Fruit fly (Drosophila melanogaster) whole organism, embryonic: ENCODE measurements around the gene eys.
A peak's percentile ranks its signal among the peaks of the same experiment; 100 is the strongest.

Source experiments
- ATbp ChIP-seq: fragments of 200-800 bp; sonication (Bioruptor generic); optimal IDR thresholded peaks from 2 replicates; lab custom pipeline; 2017; ENCODE audit warnings: missing biosample characterization, mild to moderate bottlenecking, missing genetic modification characterization, missing genetic modification reagents
- Abd-B ChIP-seq: fragments of 200-800 bp; sonication (Bioruptor generic); optimal IDR thresholded peaks from 2 replicates; lab custom pipeline; 2018; ENCODE audit warnings: missing biosample characterization, mild to moderate bottlenecking, missing genetic modification characterization, moderate library complexity
- Awh ChIP-seq: fragments of 200-800 bp; sonication (Bioruptor generic); IDR thresholded peaks from 2 replicates; pipeline ENCODE4, ENCODE4 v1.3.6; 2022; ENCODE audit warnings: missing biosample characterization, missing genetic modification characterization
- CG10267 ChIP-seq: fragments of 200-800 bp; sonication (Bioruptor generic); optimal IDR thresholded peaks from 2 replicates; lab custom pipeline; 2018; ENCODE audit warnings: missing biosample characterization, mild to moderate bottlenecking, missing genetic modification characterization, moderate library complexity
- CG10979 ChIP-seq: fragments of 200-800 bp; sonication (Bioruptor generic); optimal IDR thresholded peaks from 2 replicates; lab custom pipeline; 2018; ENCODE audit warnings: missing biosample characterization, mild to moderate bottlenecking, missing genetic modification characterization, moderate library complexity
- CG11085 ChIP-seq: fragments of 200-800 bp; sonication (Bioruptor generic); IDR thresholded peaks from 2 replicates; pipeline ENCODE4 v1.3.6; 2022; ENCODE audit warnings: missing biosample characterization, missing genetic modification characterization
- CG11398 ChIP-seq: fragments of 200-800 bp; sonication (Bioruptor generic); optimal IDR thresholded peaks from 2 replicates; lab custom pipeline; 2016; ENCODE audit warnings: missing biosample characterization, missing genetic modification characterization
- CG11723 ChIP-seq: fragments of 200-800 bp; sonication (Bioruptor generic); optimal IDR thresholded peaks from 2 replicates; lab custom pipeline; 2017; ENCODE audit warnings: missing biosample characterization, mild to moderate bottlenecking, missing genetic modification characterization
- CG12236 ChIP-seq: fragments of 200-800 bp; sonication (Bioruptor generic); optimal IDR thresholded peaks from 2 replicates; lab custom pipeline; 2016; ENCODE audit warnings: missing biosample characterization, missing genetic modification characterization
- CG15011 ChIP-seq: fragments of 200-800 bp; sonication (Bioruptor generic); optimal IDR thresholded peaks from 3 replicates; lab custom pipeline; 2018; ENCODE audit warnings: missing biosample characterization, mild to moderate bottlenecking, missing genetic modification characterization
- CG16863 ChIP-seq: fragments of 200-800 bp; sonication (Bioruptor generic); optimal IDR thresholded peaks from 3 replicates; lab custom pipeline; 2016; ENCODE audit warnings: missing biosample characterization, missing genetic modification characterization
- CG2120 ChIP-seq: fragments of 200-800 bp; sonication (Bioruptor generic); optimal IDR thresholded peaks from 3 replicates; lab custom pipeline; 2016; ENCODE audit warnings: missing biosample characterization, missing genetic modification characterization
- CG33213 ChIP-seq: fragments of 200-800 bp; sonication (Bioruptor generic); optimal IDR thresholded peaks from 3 replicates; lab custom pipeline; 2016; ENCODE audit warnings: missing biosample characterization, missing genetic modification characterization
- CG3847 ChIP-seq: fragments of 200-800 bp; sonication (Bioruptor generic); IDR thresholded peaks from 2 replicates; pipeline ENCODE4 v1.3.6; 2022; ENCODE audit warnings: missing biosample characterization, missing genetic modification characterization
- CG3995 ChIP-seq: fragments of 200-800 bp; sonication (Bioruptor generic); optimal IDR thresholded peaks from 3 replicates; lab custom pipeline; 2016; ENCODE audit warnings: missing biosample characterization, missing genetic modification characterization
- CG4617 ChIP-seq: fragments of 200-800 bp; sonication (Bioruptor generic); optimal IDR thresholded peaks from 3 replicates; lab custom pipeline; 2016; ENCODE audit warnings: missing biosample characterization, missing genetic modification characterization, borderline replicate concordance
- CG6654 ChIP-seq: fragments of 200-800 bp; sonication (Bioruptor generic); optimal IDR thresholded peaks from 2 replicates; lab custom pipeline; 2017; ENCODE audit warnings: missing biosample characterization, mild to moderate bottlenecking, missing genetic modification characterization
- CG6791 ChIP-seq: fragments of 200-800 bp; sonication (Bioruptor generic); IDR thresholded peaks from 3 replicates; pipeline ENCODE4 v1.3.6; 2022; ENCODE audit warnings: missing biosample characterization, missing genetic modification characterization; ENCODE audit not compliant: partially characterized antibody
- CG6813 ChIP-seq: fragments of 200-800 bp; sonication (Bioruptor generic); optimal IDR thresholded peaks from 2 replicates; lab custom pipeline; 2017; ENCODE audit warnings: missing biosample characterization, missing genetic modification characterization, mild to moderate bottlenecking, moderate library complexity, missing genetic modification reagents
- CG7357 ChIP-seq: fragments of 200-800 bp; sonication (Bioruptor generic); IDR thresholded peaks from 3 replicates; pipeline ENCODE4 v1.3.6; 2022; ENCODE audit warnings: missing biosample characterization, missing genetic modification characterization
- CG8765 ChIP-seq: fragments of 200-800 bp; sonication (Bioruptor generic); IDR thresholded peaks from 2 replicates; pipeline ENCODE4 v1.3.6; 2022; ENCODE audit warnings: missing biosample characterization, missing genetic modification characterization
- CTCF ChIP-seq: fragments of 200-800 bp; sonication (Bioruptor generic); optimal IDR thresholded peaks from 2 replicates; lab custom pipeline; 2017; ENCODE audit warnings: missing biosample characterization, mild to moderate bottlenecking, missing genetic modification characterization, moderate library complexity
- D ChIP-seq, 2 experiments: fragments of 200-800 bp in 1 of 2; fragments of >200 bp in 1 of 2; sonication (Bioruptor generic) in 1 of 2; optimal IDR thresholded peaks; 2 replicates in 1 of 2; 3 replicates in 1 of 2; lab custom pipeline; 2017; ENCODE audit warnings: mild to moderate bottlenecking in 1 of 2, missing biosample characterization in 1 of 2, missing genetic modification characterization in 1 of 2, missing genetic modification reagents in 1 of 2
- D19A ChIP-seq: fragments of 200-800 bp; optimal IDR thresholded peaks from 3 replicates; lab custom pipeline; 2019; ENCODE audit warnings: missing biosample characterization, mild to moderate bottlenecking, missing genetic modification characterization, moderate library complexity
- Dek ChIP-seq: fragments of 200-800 bp; sonication (Bioruptor generic); optimal IDR thresholded peaks from 3 replicates; lab custom pipeline; 2019; ENCODE audit warnings: missing biosample characterization, mild to moderate bottlenecking, missing genetic modification characterization, moderate library complexity
- Gug ChIP-seq: fragments of 200-800 bp; sonication (Bioruptor generic); IDR thresholded peaks from 4 replicates; pipeline ENCODE4 v1.3.6; 2022; ENCODE audit warnings: missing biosample characterization, missing genetic modification characterization
- HmgD ChIP-seq: fragments of 200-800 bp; sonication (Bioruptor generic); optimal IDR thresholded peaks from 3 replicates; lab custom pipeline; 2016; ENCODE audit warnings: missing biosample characterization, missing genetic modification characterization
- Hmx ChIP-seq: fragments of 200-800 bp; sonication (Bioruptor generic); optimal IDR thresholded peaks from 2 replicates; lab custom pipeline; 2016; ENCODE audit warnings: missing biosample characterization, missing genetic modification characterization
- NfI ChIP-seq: fragments of 200-800 bp; sonication (Bioruptor generic); optimal IDR thresholded peaks from 3 replicates; lab custom pipeline; 2018; ENCODE audit warnings: missing biosample characterization, mild to moderate bottlenecking, missing genetic modification characterization, moderate library complexity
- Ptx1 ChIP-seq: fragments of 200-800 bp; sonication (Bioruptor generic); IDR thresholded peaks from 2 replicates; pipeline ENCODE4 v1.3.6; 2022; ENCODE audit warnings: missing biosample characterization, missing genetic modification characterization
- Ravus ChIP-seq: fragments of 200-800 bp; sonication (Bioruptor generic); IDR thresholded peaks from 2 replicates; pipeline ENCODE4 v1.3.6; 2022; ENCODE audit warnings: missing biosample characterization, missing genetic modification characterization
- Sry-β ChIP-seq: fragments of 200-800 bp; sonication (Bioruptor generic); optimal IDR thresholded peaks from 2 replicates; lab custom pipeline; 2018; ENCODE audit warnings: missing biosample characterization, mild to moderate bottlenecking, missing genetic modification characterization, moderate library complexity
- Xbp1 ChIP-seq: fragments of 200-800 bp; sonication (Bioruptor generic); optimal IDR thresholded peaks from 3 replicates; lab custom pipeline; 2016; ENCODE audit warnings: missing biosample characterization, mild to moderate bottlenecking, missing genetic modification characterization
- abd-A ChIP-seq: fragments of 200-800 bp; sonication (Bioruptor generic); optimal IDR thresholded peaks from 3 replicates; lab custom pipeline; 2019; ENCODE audit warnings: missing biosample characterization, mild to moderate bottlenecking, missing genetic modification characterization, moderate library complexity
- amos ChIP-seq: fragments of 200-800 bp; sonication (Bioruptor generic); IDR thresholded peaks from 2 replicates; pipeline ENCODE4 v1.3.6; 2022; ENCODE audit warnings: missing biosample characterization, missing genetic modification characterization; ENCODE audit not compliant: partially characterized antibody
- ash1 ChIP-seq: fragments of 200-800 bp; sonication (Bioruptor generic); optimal IDR thresholded peaks from 2 replicates; lab custom pipeline; 2018; ENCODE audit warnings: missing biosample characterization, mild to moderate bottlenecking, missing genetic modification characterization
- az2 ChIP-seq: fragments of 200-800 bp; sonication (Bioruptor generic); optimal IDR thresholded peaks from 3 replicates; lab custom pipeline; 2016; ENCODE audit warnings: missing biosample characterization, missing genetic modification characterization
- cad ChIP-seq: fragments of >200 bp; optimal IDR thresholded peaks from 2 replicates; lab custom pipeline; 2017; ENCODE audit warnings: missing biosample characterization, missing genetic modification characterization
- cato ChIP-seq: fragments of 200-800 bp; sonication (Bioruptor generic); optimal IDR thresholded peaks from 2 replicates; lab custom pipeline; 2016; ENCODE audit warnings: missing biosample characterization, missing genetic modification characterization, borderline replicate concordance
- dati ChIP-seq: fragments of 200-800 bp; sonication (Bioruptor generic); IDR thresholded peaks from 2 replicates; pipeline ENCODE4 v1.3.6; 2022; ENCODE audit warnings: missing biosample characterization, missing genetic modification characterization
- dmrt11E ChIP-seq: fragments of 200-800 bp; sonication (Bioruptor generic); optimal IDR thresholded peaks from 3 replicates; lab custom pipeline; 2018; ENCODE audit warnings: missing biosample characterization, mild to moderate bottlenecking, missing genetic modification characterization, moderate library complexity
- ems ChIP-seq: fragments of 200-800 bp; sonication (Bioruptor generic); optimal IDR thresholded peaks from 3 replicates; lab custom pipeline; 2016; ENCODE audit warnings: missing biosample characterization, missing genetic modification characterization
- fd3F ChIP-seq: fragments of 200-800 bp; sonication (Bioruptor generic); optimal IDR thresholded peaks from 2 replicates; lab custom pipeline; 2018; ENCODE audit warnings: missing biosample characterization, mild to moderate bottlenecking, missing genetic modification characterization, moderate library complexity
- fd96Cb ChIP-seq: fragments of 200-800 bp; sonication (Bioruptor generic); optimal IDR thresholded peaks from 2 replicates; lab custom pipeline; 2018; ENCODE audit warnings: missing biosample characterization, mild to moderate bottlenecking, missing genetic modification characterization, moderate library complexity
- gem ChIP-seq: fragments of 200-800 bp; sonication (Bioruptor generic); optimal IDR thresholded peaks from 2 replicates; lab custom pipeline; 2019; ENCODE audit warnings: missing biosample characterization, mild to moderate bottlenecking, missing genetic modification characterization, moderate library complexity
- grn ChIP-seq: fragments of 200-800 bp; sonication (Bioruptor generic); optimal IDR thresholded peaks from 3 replicates; lab custom pipeline; 2017; ENCODE audit warnings: missing biosample characterization, missing genetic modification characterization
- knrl ChIP-seq: fragments of 200-800 bp; sonication (Bioruptor generic); IDR thresholded peaks from 3 replicates; pipeline ENCODE4 v1.3.6; 2022; ENCODE audit warnings: missing biosample characterization, missing genetic modification characterization; ENCODE audit not compliant: partially characterized antibody
- nau ChIP-seq: fragments of 200-800 bp; sonication (Bioruptor generic); optimal IDR thresholded peaks from 3 replicates; lab custom pipeline; 2017; ENCODE audit warnings: missing biosample characterization, mild to moderate bottlenecking, missing genetic modification characterization, missing genetic modification reagents
- pfk ChIP-seq: fragments of 200-800 bp; sonication (Bioruptor generic); optimal IDR thresholded peaks from 2 replicates; lab custom pipeline; 2018; ENCODE audit warnings: missing biosample characterization, mild to moderate bottlenecking, missing genetic modification characterization, moderate library complexity
- trh ChIP-seq: fragments of 200-800 bp; sonication (Bioruptor generic); optimal IDR thresholded peaks from 2 replicates; lab custom pipeline; 2016; ENCODE audit warnings: missing biosample characterization, missing genetic modification characterization
- unpg ChIP-seq: fragments of 200-800 bp; sonication (Bioruptor generic); optimal IDR thresholded peaks from 3 replicates; lab custom pipeline; 2018; ENCODE audit warnings: missing biosample characterization, mild to moderate bottlenecking, missing genetic modification characterization, moderate library complexity

eys gene

dm6 chr2L:2357228-2357656 lies 45.8 kb downstream of the eys start, which contains the start of gene CG9967 (continued):
- TF ChIP-seq Abd-B (GFP tag; lab: Kevin White, UChicago), result no peak
- TF ChIP-seq fd3F (GFP tag; lab: Kevin White, UChicago), result no peak
- no peak for TF ChIP-seq CTCF (GFP tag; lab: Kevin White, UChicago)
- no peak for TF ChIP-seq nau (GFP tag; lab: Kevin White, UChicago)
- TF ChIP-seq CG12236 (GFP tag; lab: Kevin White, UChicago), result no peak
- TF ChIP-seq CG6791 (GFP tag; lab: Robert Waterston, UW), result no peak
- TF ChIP-seq abd-A (tag; lab: Kevin White, UChicago), result no peak
- TF ChIP-seq CG10979, result peak; percentile 6
- TF ChIP-seq CG11723 (GFP tag; lab: Kevin White, UChicago), result no peak
- TF ChIP-seq Sry-β (GFP tag; lab: Kevin White, UChicago), result no peak
- no peak for TF ChIP-seq NfI (GFP tag; lab: Kevin White, UChicago)
- TF ChIP-seq az2 (GFP tag; lab: Kevin White, UChicago), result no peak
- TF ChIP-seq dati (GFP tag; lab: Robert Waterston, UW), result no peak
- peak; percentile 31 for TF ChIP-seq grn (GFP tag; lab: Kevin White, UChicago)
- TF ChIP-seq Ptx1 (GFP tag; lab: Robert Waterston, UW), result no peak
- no peak for TF ChIP-seq CG2120
- no peak for TF ChIP-seq ash1 (GFP tag; lab: Kevin White, UChicago)
- TF ChIP-seq CG8765, result no peak
- TF ChIP-seq CG33213, result no peak
- TF ChIP-seq cad (GFP tag; lab: Kevin White, UChicago), result no peak
- no peak for TF ChIP-seq CG11398
- no peak for TF ChIP-seq CG3847
- TF ChIP-seq D (optimal IDR thresholded peaks at IDR 0.05; lab: Kevin White, UChicago), result no peak
- no peak for TF ChIP-seq D (GFP tag; optimal IDR thresholded peaks at IDR 0.05; lab: Kevin White, UChicago)
- no peak for TF ChIP-seq CG15011 (GFP tag; lab: Kevin White, UChicago)
- no peak for TF ChIP-seq CG16863 (GFP tag; lab: Kevin White, UChicago)
- no peak for TF ChIP-seq Awh (GFP tag; lab: Robert Waterston, UW)
- peak; percentile 90 for TF ChIP-seq CG10267 (tag; lab: Kevin White, UChicago)
- peak; percentile 2 for TF ChIP-seq Xbp1 (GFP tag; lab: Kevin White, UChicago)
- TF ChIP-seq D19A (tag; lab: Kevin White, UChicago), result peak; percentile 4
- TF ChIP-seq Gug (GFP tag; lab: Robert Waterston, UW), result no peak
- TF ChIP-seq CG3995 (GFP tag; lab: Kevin White, UChicago), result no peak
- peak; percentile 17 for TF ChIP-seq CG4617 (GFP tag; lab: Kevin White, UChicago)
- TF ChIP-seq CG6813 (GFP tag; lab: Kevin White, UChicago), result no peak
- no peak for TF ChIP-seq CG6654 (GFP tag; lab: Kevin White, UChicago)
- no peak for TF ChIP-seq unpg
- no peak for TF ChIP-seq Hmx (GFP tag; lab: Kevin White, UChicago)
- TF ChIP-seq Ravus (GFP tag; lab: Robert Waterston, UW), result no peak
- TF ChIP-seq Dek (tag; lab: Kevin White, UChicago), result no peak
- TF ChIP-seq CG7357 (GFP tag; lab: Robert Waterston, UW), result no peak
- no peak for TF ChIP-seq HmgD (GFP tag; lab: Kevin White, UChicago)
- no peak for TF ChIP-seq CG11085
- 0 out of 3 replicates have a peak, but pooled peaks have one; percentile 31 for TF ChIP-seq knrl (GFP tag; lab: Robert Waterston, UW)
- no peak for TF ChIP-seq trh (GFP tag; lab: Kevin White, UChicago)
- no peak for TF ChIP-seq dmrt11E (tag; lab: Kevin White, UChicago)
- no peak for TF ChIP-seq cato (GFP tag; lab: Kevin White, UChicago)
- TF ChIP-seq ems (GFP tag; lab: Kevin White, UChicago), result no peak
- no peak for TF ChIP-seq pfk (GFP tag; lab: Kevin White, UChicago)
- no peak for TF ChIP-seq fd96Cb
- TF ChIP-seq ATbp, result no peak
- TF ChIP-seq gem (tag; lab: Kevin White, UChicago), result peak; percentile 35
- TF ChIP-seq amos (GFP tag; lab: Robert Waterston, UW), result peak; percentile 34; the same call in 1 of the 2 replicates
